Fruit fly (Drosophila melanogaster) S2 (cell line): ENCODE measurements around the gene Noc2.

Experiments
- CG8478 ChIP-seq: fragments of >200 bp; optimal IDR thresholded peaks from 2 replicates; lab custom pipeline; 2018
- CTCF ChIP-seq, 2 experiments: fragments of >200 bp; optimal IDR thresholded peaks; 2 replicates each; lab custom pipeline; 2018

DNA sequence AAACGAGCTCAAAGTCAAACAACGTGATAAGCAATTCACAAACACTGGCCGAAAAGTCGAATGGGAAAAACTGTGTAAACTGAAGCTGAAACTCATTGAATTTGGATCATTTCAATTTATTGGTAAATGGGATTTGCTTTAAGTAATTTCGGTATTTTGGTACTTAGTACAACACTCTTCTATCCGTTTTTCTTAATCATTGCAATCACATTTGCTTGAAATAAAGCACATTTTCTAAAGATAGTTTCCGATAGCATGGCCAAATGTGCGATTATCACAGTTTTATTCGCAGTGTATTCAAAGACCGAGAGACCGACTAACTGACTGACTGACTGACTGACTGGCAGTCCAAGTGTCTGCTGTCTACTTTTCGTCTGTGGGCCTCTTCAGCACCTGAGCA is 33.1 kb downstream of the Noc2 start:
- TF ChIP-seq CG8478 (lab: Kevin White, UChicago) (no peak), CTCF (optimal IDR thresholded peaks at IDR 0.05; lab: Kevin White, UChicago) (no peak)
